Worm (Caenorhabditis elegans) whole organism, L4 larva: ENCODE data around the gene T10G3.2.

Experiments
- D1046.2 ChIP-seq: fragments of 200-800 bp; sonication (Bioruptor generic); IDR thresholded peaks from 2 replicates; pipeline ENCODE4 v1.3.6; 2022; ENCODE audit warnings: missing genetic modification characterization, missing compliant biosample characterization
- F37D6.2 ChIP-seq: sonication (generic microtip); optimal IDR thresholded peaks from 2 replicates; lab custom pipeline; 2016; ENCODE audit warnings: mild to moderate bottlenecking, missing genetic modification characterization, missing compliant biosample characterization
- F44E2.7 ChIP-seq: fragments of 200-800 bp; sonication (Bioruptor generic); IDR thresholded peaks from 2 replicates; pipeline ENCODE4 v2.1.2; 2022; ENCODE audit warnings: missing genetic modification characterization, missing compliant biosample characterization
- F49E8.2 ChIP-seq: sonication (generic microtip); optimal IDR thresholded peaks from 2 replicates; lab custom pipeline; 2016; ENCODE audit warnings: missing compliant biosample characterization, mild to moderate bottlenecking, missing genetic modification characterization, borderline replicate concordance
- T26A8.4 ChIP-seq: fragments of 200-800 bp; sonication (Bioruptor generic); IDR thresholded peaks from 2 replicates; pipeline ENCODE4 v1.3.6; 2022; ENCODE audit warnings: missing genetic modification characterization, missing compliant biosample characterization
- ZK337.2 ChIP-seq: fragments of 200-800 bp; sonication (Bioruptor generic); IDR thresholded peaks from 2 replicates; pipeline ENCODE4 v1.3.6; 2022; ENCODE audit warnings: missing genetic modification reagents, missing genetic modification characterization, missing compliant biosample characterization
- aly-2 ChIP-seq: sonication (generic microtip); optimal IDR thresholded peaks from 2 replicates; lab custom pipeline; 2018; ENCODE audit warnings: missing biosample characterization, missing genetic modification characterization
- ama-1 ChIP-seq: fragments of 150-350 bp; optimal IDR thresholded peaks from 2 replicates; lab custom pipeline; 2014; ENCODE audit warnings: inconsistent platforms, mixed read lengths
- arid-1 ChIP-seq: fragments of 200-800 bp; sonication (Bioruptor generic); conservative IDR thresholded peaks from 2 replicates; pipeline ENCODE4 v1.3.6; 2022; ENCODE audit warnings: missing genetic modification reagents, missing genetic modification characterization, missing compliant biosample characterization
- attf-4 ChIP-seq: sonication (generic microtip); optimal IDR thresholded peaks from 3 replicates; lab custom pipeline; 2017; ENCODE audit warnings: missing biosample characterization, missing genetic modification characterization
- ceh-32 ChIP-seq: sonication (generic microtip); optimal IDR thresholded peaks from 2 replicates; lab custom pipeline; 2016; ENCODE audit warnings: mild to moderate bottlenecking, missing genetic modification characterization, missing compliant biosample characterization; ENCODE audit not compliant: poor library complexity
- ceh-44 ChIP-seq: fragments of 200-800 bp; sonication (Bioruptor generic); IDR thresholded peaks from 2 replicates; pipeline ENCODE4 v1.3.6; 2022; ENCODE audit warnings: missing genetic modification reagents, missing genetic modification characterization, missing compliant biosample characterization
- cey-2 ChIP-seq: sonication (generic microtip); optimal IDR thresholded peaks from 3 replicates; lab custom pipeline; 2017; ENCODE audit warnings: missing genetic modification characterization, mild to moderate bottlenecking, missing compliant biosample characterization, antibody characterized with exemption, borderline replicate concordance; ENCODE audit not compliant: insufficient read depth
- daf-16 ChIP-seq, 3 experiments: sonication (generic microtip); optimal IDR thresholded peaks; 2 replicates each; lab custom pipeline; 2016 to 2017; ENCODE audit warnings: missing genetic modification characterization in 3 of 3, missing genetic modification reagents in 3 of 3, mild to moderate bottlenecking in 2 of 3, missing compliant biosample characterization in 2 of 3, missing biosample characterization in 1 of 3, moderate library complexity in 1 of 3
- daf-19 ChIP-seq: fragments of 200-800 bp; sonication (Bioruptor generic); conservative IDR thresholded peaks from 2 replicates; pipeline ENCODE4 v1.3.6; 2022; ENCODE audit warnings: missing genetic modification characterization, missing compliant biosample characterization
- dmd-6 ChIP-seq: fragments of 200-800 bp; sonication (Bioruptor generic); IDR thresholded peaks from 2 replicates; pipeline ENCODE4 v1.3.6; 2022; ENCODE audit warnings: missing genetic modification reagents, missing genetic modification characterization, missing compliant biosample characterization
- dmd-9 ChIP-seq: fragments of 200-800 bp; sonication (Bioruptor generic); IDR thresholded peaks from 2 replicates; pipeline ENCODE4 v1.3.6; 2022; ENCODE audit warnings: missing genetic modification reagents, missing genetic modification characterization, missing compliant biosample characterization
- dve-1 ChIP-seq: sonication (generic microtip); optimal IDR thresholded peaks from 2 replicates; lab custom pipeline; 2017; ENCODE audit warnings: antibody characterized with exemption, mild to moderate bottlenecking, missing genetic modification characterization, missing compliant biosample characterization; ENCODE audit not compliant: insufficient read depth
- egl-43 ChIP-seq: fragments of 200-800 bp; sonication (Bioruptor generic); IDR thresholded peaks from 2 replicates; pipeline ENCODE4 v1.3.6; 2022; ENCODE audit warnings: missing genetic modification reagents, missing genetic modification characterization, missing compliant biosample characterization
- fkh-10 ChIP-seq: fragments of 150-350 bp; optimal IDR thresholded peaks from 2 replicates; lab custom pipeline; 2014; ENCODE audit warnings: missing biosample characterization, missing genetic modification reagents, missing genetic modification characterization
- hif-1 ChIP-seq, 2 experiments: sonication (generic microtip); optimal IDR thresholded peaks; 2 replicates each; lab custom pipeline; 2016 to 2017; ENCODE audit warnings: missing compliant biosample characterization in 2 of 2, missing genetic modification characterization in 2 of 2, missing genetic modification reagents in 2 of 2, missing genotype in 2 of 2, mild to moderate bottlenecking in 1 of 2
- hlh-11 ChIP-seq: fragments of 200-800 bp; sonication (Bioruptor generic); optimal IDR thresholded peaks from 2 replicates; lab custom pipeline; 2018; ENCODE audit warnings: mild to moderate bottlenecking, missing genetic modification characterization, missing compliant biosample characterization
- hlh-30 ChIP-seq: sonication (generic microtip); optimal IDR thresholded peaks from 2 replicates; lab custom pipeline; 2017; ENCODE audit warnings: antibody characterized with exemption, mild to moderate bottlenecking, missing genetic modification characterization, missing compliant biosample characterization; ENCODE audit not compliant: insufficient read depth
- jun-1 ChIP-seq: fragments of 150-350 bp; optimal IDR thresholded peaks from 2 replicates; lab custom pipeline; 2014; ENCODE audit warnings: missing biosample characterization, missing genetic modification reagents, missing genetic modification characterization
- lin-15B ChIP-seq: fragments of 150-350 bp; sonication (generic microtip); optimal IDR thresholded peaks from 3 replicates; lab custom pipeline; 2014; ENCODE audit warnings: missing biosample characterization, missing genetic modification characterization
- madf-5 ChIP-seq, 2 experiments: fragments of 200-800 bp; sonication (Bioruptor generic); IDR thresholded peaks; 2 replicates each; pipeline ENCODE4 v1.3.6; 2022; ENCODE audit warnings: missing compliant biosample characterization in 2 of 2, missing genetic modification characterization in 2 of 2
- mdt-29 ChIP-seq: fragments of 200-800 bp; sonication (Bioruptor generic); IDR thresholded peaks from 2 replicates; pipeline ENCODE4 v1.3.6; 2022; ENCODE audit warnings: missing genetic modification reagents, missing genetic modification characterization, missing compliant biosample characterization
- mep-1 ChIP-seq: fragments of 150-350 bp; sonication (generic microtip); optimal IDR thresholded peaks from 3 replicates; lab custom pipeline; 2014; ENCODE audit warnings: missing biosample characterization, missing genetic modification characterization
- nhr-11 ChIP-seq: fragments of 150-350 bp; optimal IDR thresholded peaks from 2 replicates; lab custom pipeline; 2014; ENCODE audit warnings: missing biosample characterization, missing genetic modification characterization
- nhr-42 ChIP-seq: fragments of 200-800 bp; sonication (Bioruptor generic); IDR thresholded peaks from 2 replicates; pipeline ENCODE4 v1.3.6; 2022; ENCODE audit warnings: missing genetic modification characterization, missing compliant biosample characterization
- nhr-48 ChIP-seq: sonication (generic microtip); optimal IDR thresholded peaks from 2 replicates; lab custom pipeline; 2016; ENCODE audit warnings: mild to moderate bottlenecking, missing genetic modification characterization, missing compliant biosample characterization
- nhr-76 ChIP-seq: fragments of 150-350 bp; optimal IDR thresholded peaks from 2 replicates; lab custom pipeline; 2014; ENCODE audit warnings: missing biosample characterization, missing genetic modification characterization
- pha-4 ChIP-seq, 2 experiments: fragments of 150-350 bp in 1 of 2; fragments of 200-800 bp in 1 of 2; sonication (Bioruptor generic) in 1 of 2; IDR thresholded peaks in 1 of 2; optimal IDR thresholded peaks in 1 of 2; 2 replicates each; pipeline versions ENCODE4 v1.3.6 to Lab custom; 2014 to 2022; ENCODE audit warnings: missing genetic modification characterization in 2 of 2, missing genetic modification reagents in 2 of 2, missing biosample characterization in 1 of 2, missing compliant biosample characterization in 1 of 2
- rbr-2 ChIP-seq: sonication (generic microtip); optimal IDR thresholded peaks from 2 replicates; lab custom pipeline; 2016; ENCODE audit warnings: missing genotype, missing genetic modification characterization, missing compliant biosample characterization
- saeg-2 ChIP-seq: fragments of 200-800 bp; sonication (Bioruptor generic); IDR thresholded peaks from 2 replicates; pipeline ENCODE4 v1.3.6; 2022; ENCODE audit warnings: missing genetic modification reagents, missing genetic modification characterization, missing compliant biosample characterization
- sdz-12 ChIP-seq: fragments of 200-800 bp; sonication (Bioruptor generic); optimal IDR thresholded peaks from 2 replicates; lab custom pipeline; 2018; ENCODE audit warnings: mild to moderate bottlenecking, missing genetic modification characterization, missing compliant biosample characterization
- set-16 ChIP-seq: fragments of 200-800 bp; sonication (Bioruptor generic); IDR thresholded peaks from 2 replicates; pipeline ENCODE4 v1.3.6; 2022; ENCODE audit warnings: missing genetic modification reagents, missing genetic modification characterization, missing compliant biosample characterization
- snpc-4 ChIP-seq: fragments of 150-350 bp; optimal IDR thresholded peaks from 2 replicates; lab custom pipeline; 2014; ENCODE audit warnings: missing biosample characterization, missing genetic modification characterization
- spr-1 ChIP-seq: sonication (generic microtip); optimal IDR thresholded peaks from 2 replicates; lab custom pipeline; 2016; ENCODE audit warnings: mild to moderate bottlenecking, missing genetic modification characterization, missing compliant biosample characterization
- spr-3 ChIP-seq: fragments of 200-800 bp; sonication (Bioruptor generic); optimal IDR thresholded peaks from 2 replicates; lab custom pipeline; 2018; ENCODE audit warnings: mild to moderate bottlenecking, missing genetic modification characterization, missing compliant biosample characterization
- tag-97 ChIP-seq: fragments of 200-800 bp; sonication (Bioruptor generic); IDR thresholded peaks from 2 replicates; pipeline ENCODE4 v1.3.6; 2022; ENCODE audit warnings: missing genetic modification characterization, missing compliant biosample characterization
- unc-130 ChIP-seq: sonication (generic microtip); optimal IDR thresholded peaks from 2 replicates; lab custom pipeline; 2016; ENCODE audit warnings: missing genetic modification reagents, missing genetic modification characterization, missing compliant biosample characterization
- unc-62 ChIP-seq, 3 experiments: fragments of 150-350 bp in 1 of 3; sonication (generic microtip); optimal IDR thresholded peaks in 2 of 3; peaks in 1 of 3; 1 replicate in 1 of 3; 2 replicates in 2 of 3; lab custom pipeline; 2014 to 2017; ENCODE audit warnings: missing biosample characterization in 3 of 3, missing genetic modification characterization in 3 of 3, missing genetic modification reagents in 3 of 3, missing genotype in 1 of 3

T10G3.2 gene

DNA sequence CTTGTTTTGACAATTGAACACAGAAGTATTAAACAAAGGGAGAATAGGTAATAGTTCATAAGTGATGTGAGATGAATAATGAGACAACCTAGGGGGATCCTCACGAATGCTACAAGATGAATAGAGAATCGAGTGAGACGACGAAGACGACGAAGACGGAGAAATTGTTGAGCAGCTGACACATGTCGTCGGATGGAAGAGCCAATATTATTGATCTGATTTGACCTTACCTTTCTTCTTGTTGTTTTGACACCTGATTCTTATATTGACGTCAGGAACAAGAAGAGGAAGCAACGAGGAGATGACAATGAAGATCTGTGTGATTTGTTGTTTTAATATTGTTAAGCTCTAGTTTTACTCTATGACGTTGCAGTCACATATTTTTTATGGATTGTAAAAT is 6.2 kb downstream of the T10G3.2 start, which contains the start of gene T10G3.1:
Gene T10G3.1 (minus strand): TSS at position 213 of the 400 bp plus-strand sequence.
- TF ChIP-seq pha-4 (GFP tag; IDR thresholded peaks at IDR 0.05; lab: Robert Waterston, UW): no peak
- TF ChIP-seq pha-4 (tag; optimal IDR thresholded peaks at IDR 0.05; lab: Kevin White, UChicago): no peak
- TF ChIP-seq daf-16 (GFP tag; optimal IDR thresholded peaks at IDR 0.05; lab: Kevin White, UChicago): peak in 1 of 2 experiments; percentile 94
- no peak for TF ChIP-seq daf-16 (tag; optimal IDR thresholded peaks at IDR 0.05; lab: Kevin White, UChicago)
- TF ChIP-seq nhr-11 (tag; lab: Kevin White, UChicago): peak; percentile 49

DNA sequence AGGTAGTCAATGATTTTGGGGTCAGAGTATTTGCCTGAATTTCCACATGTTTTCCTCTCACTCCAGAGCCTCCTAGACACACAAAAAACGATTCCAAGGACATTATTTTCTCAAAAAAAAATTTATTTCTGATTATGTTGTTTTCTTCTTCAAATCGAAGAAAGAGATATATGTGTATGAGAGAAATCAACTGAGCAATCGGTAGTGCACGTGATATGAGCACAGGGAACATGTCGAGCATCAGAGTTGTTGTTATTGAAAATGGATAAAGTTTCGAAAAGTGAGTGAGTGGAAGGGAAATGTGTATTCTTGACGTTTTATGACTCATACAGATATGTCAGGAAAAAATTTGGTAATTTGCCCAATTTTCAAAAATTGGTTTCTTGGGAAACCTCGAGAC is 7.6 kb downstream of the T10G3.2 start:
- TF ChIP-seq tag-97 (no peak), nhr-11 (tag; lab: Kevin White, UChicago) (peak; percentile 14), daf-16 (GFP tag; optimal IDR thresholded peaks at IDR 0.05; lab: Kevin White, UChicago) (peak in 1 of 2 experiments; percentile 59), daf-16 (tag; optimal IDR thresholded peaks at IDR 0.05; lab: Kevin White, UChicago) (no peak)

DNA sequence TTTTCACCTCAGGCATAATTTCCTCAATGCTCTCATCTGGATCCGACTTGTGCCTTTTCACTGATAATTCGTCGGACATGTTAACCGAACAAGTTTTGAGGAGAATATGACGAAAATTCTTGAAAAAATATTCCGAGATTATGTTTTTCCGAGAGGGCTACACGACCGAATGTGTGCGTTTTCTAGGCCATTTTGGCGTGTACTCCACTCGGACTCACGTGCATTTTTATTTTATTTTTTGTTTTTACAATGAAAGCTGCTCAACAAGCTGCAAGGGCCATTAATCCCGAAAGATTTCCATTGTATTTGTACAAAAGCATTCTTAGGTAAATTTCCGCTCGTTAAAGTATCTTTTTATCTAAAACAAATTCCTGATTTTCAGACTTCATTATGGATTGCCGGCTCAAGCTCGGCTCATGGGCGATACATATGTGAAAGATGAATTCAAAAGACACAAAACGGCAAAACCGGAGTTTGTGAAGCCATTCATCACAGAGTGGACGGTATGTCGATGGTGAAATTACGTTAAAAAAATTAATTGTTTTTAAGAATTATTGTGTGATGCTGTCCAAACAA is 11.4 kb downstream of the T10G3.2 start, which contains the start of the genes F25H9.6 and F25H9.7:
Gene F25H9.6 (minus strand): TSS at position 172 of the 576 bp plus-strand sequence.
Gene F25H9.7 (plus strand): TSS at position 187 of the 576 bp plus-strand sequence.
- TF ChIP-seq hif-1 (tag; optimal IDR thresholded peaks at IDR 0.05; lab: Kevin White, UChicago) (peak; percentile 2 to 96), F37D6.2 (tag; lab: Kevin White, UChicago) (peak; percentile 70), F49E8.2 (peak; percentile 79), nhr-11 (tag; lab: Kevin White, UChicago) (peak; percentile 54), ZK337.2 (GFP tag; lab: Robert Waterston, UW) (peak; percentile 99), madf-5 (GFP tag; IDR thresholded peaks at IDR 0.05; lab: Robert Waterston, UW) (peak in 1 of 2 experiments; percentile 40; a peak in 1 of 4 replicates), nhr-42 (GFP tag; lab: Robert Waterston, UW) (no peak), saeg-2 (GFP tag; lab: Robert Waterston, UW) (no peak), attf-4 (tag; lab: Kevin White, UChicago) (no peak), nhr-48 (tag; lab: Kevin White, UChicago) (peak; percentile 38), jun-1 (tag; lab: Kevin White, UChicago) (no peak), ceh-32 (tag; lab: Kevin White, UChicago) (no peak), rbr-2 (peak; percentile 81), dmd-6 (peak; percentile 93), T26A8.4 (GFP tag; lab: Robert Waterston, UW) (peak; percentile 84), D1046.2 (peak; percentile 78; the same call in 1 of the 2 replicates), snpc-4 (tag; lab: Kevin White, UChicago) (no peak), cey-2 (tag; lab: Kevin White, UChicago) (no peak), dve-1 (peak; percentile 81), F44E2.7 (GFP tag; lab: Robert Waterston, UW) (no peak), set-16 (GFP tag; lab: Robert Waterston, UW) (no peak), hlh-11 (tag; lab: Kevin White, UChicago) (peak; percentile 66), ceh-44 (peak; percentile 63; the same call in 1 of the 2 replicates), nhr-76 (tag; lab: Kevin White, UChicago) (no peak), unc-130 (GFP tag; lab: Kevin White, UChicago) (peak; percentile 97), dmd-9 (GFP tag; lab: Robert Waterston, UW) (peak; percentile 98), lin-15B (tag; lab: Kevin White, UChicago) (no peak), spr-1 (tag; lab: Kevin White, UChicago) (peak; percentile 59), arid-1 (GFP tag; lab: Robert Waterston, UW) (peak; percentile 60; the same call in 1 of the 2 replicates), mdt-29 (peak; percentile 69; the same call in 1 of the 2 replicates), daf-19 (GFP tag; lab: Robert Waterston, UW) (0 out of 2 replicates have a peak, but pooled peaks have one; percentile 33), mep-1 (tag; lab: Kevin White, UChicago) (peak; percentile 65), spr-3 (GFP tag; lab: Kevin White, UChicago) (peak; percentile 53), ama-1 (no peak), hlh-30 (tag; lab: Kevin White, UChicago) (peak; percentile 91), fkh-10 (GFP tag; lab: Kevin White, UChicago) (no peak), unc-62 (GFP tag; optimal IDR thresholded peaks at IDR 0.05 in 1 of 2; lab: Kevin White, UChicago) (peak in 1 of 2 experiments; percentile 98), unc-62 (tag; optimal IDR thresholded peaks at IDR 0.05; lab: Kevin White, UChicago) (no peak), sdz-12 (GFP tag; lab: Kevin White, UChicago) (peak; percentile 93), aly-2 (tag; lab: Kevin White, UChicago) (no peak), egl-43 (GFP tag; lab: Robert Waterston, UW) (no peak)
